Worm (Caenorhabditis elegans) whole organism, early embryonic: ENCODE results near the gene fbxa-27.

Source experiments
- B0310.2 ChIP-seq: sonication (generic microtip); optimal IDR thresholded peaks from 2 replicates; lab custom pipeline; 2016; ENCODE audit warnings: mild to moderate bottlenecking, missing genetic modification characterization, missing compliant biosample characterization
- F13C5.2 ChIP-seq: sonication (generic microtip); optimal IDR thresholded peaks from 2 replicates; lab custom pipeline; 2017; ENCODE audit warnings: mild to moderate bottlenecking, missing genetic modification characterization, inconsistent platforms, missing compliant biosample characterization
- aly-1 ChIP-seq: sonication (generic microtip); optimal IDR thresholded peaks from 2 replicates; lab custom pipeline; 2016; ENCODE audit warnings: missing genetic modification characterization, missing compliant biosample characterization
- ama-1 ChIP-seq: fragments of 150-350 bp; optimal IDR thresholded peaks from 2 replicates; lab custom pipeline; 2014
- ceh-13 ChIP-seq: fragments of 200-800 bp; sonication (Bioruptor generic); optimal IDR thresholded peaks from 2 replicates; lab custom pipeline; 2018; ENCODE audit warnings: mild to moderate bottlenecking, missing genetic modification characterization, missing compliant biosample characterization
- ceh-36 ChIP-seq: sonication (generic microtip); optimal IDR thresholded peaks from 2 replicates; lab custom pipeline; 2016; ENCODE audit warnings: missing genetic modification characterization, inconsistent platforms, missing compliant biosample characterization
- ets-7 ChIP-seq: sonication (generic microtip); optimal IDR thresholded peaks from 2 replicates; lab custom pipeline; 2016; ENCODE audit warnings: missing genotype, missing genetic modification characterization, missing compliant biosample characterization
- flt-1 ChIP-seq: fragments of 200-800 bp; sonication (Bioruptor generic); IDR thresholded peaks from 2 replicates; pipeline ENCODE4 v1.3.6; 2022; ENCODE audit warnings: missing genetic modification characterization, missing compliant biosample characterization
- hmbx-1 ChIP-seq: sonication (generic microtip); optimal IDR thresholded peaks from 2 replicates; lab custom pipeline; 2016; ENCODE audit warnings: mild to moderate bottlenecking, missing genetic modification characterization, missing compliant biosample characterization
- hmg-4 ChIP-seq: fragments of 200-800 bp; sonication (Bioruptor generic); optimal IDR thresholded peaks from 2 replicates; lab custom pipeline; 2018; ENCODE audit warnings: mild to moderate bottlenecking, missing genetic modification characterization, missing compliant biosample characterization
- hnd-1 ChIP-seq: sonication (generic microtip); optimal IDR thresholded peaks from 2 replicates; lab custom pipeline; 2016; ENCODE audit warnings: missing genetic modification characterization, missing compliant biosample characterization
- pes-1 ChIP-seq: fragments of 200-800 bp; sonication (Bioruptor generic); IDR thresholded peaks from 2 replicates; pipeline ENCODE4 v1.3.6; 2022; ENCODE audit warnings: missing genetic modification reagents, missing genetic modification characterization, missing compliant biosample characterization
- scrt-1 ChIP-seq: fragments of 200-800 bp; sonication (Bioruptor generic); IDR thresholded peaks from 2 replicates; pipeline ENCODE4 v1.3.6; 2022; ENCODE audit warnings: missing genetic modification characterization, missing compliant biosample characterization
- sea-1 ChIP-seq: fragments of 200-800 bp; sonication (Bioruptor generic); conservative IDR thresholded peaks from 2 replicates; pipeline ENCODE4 v1.3.6; 2022; ENCODE audit warnings: missing genetic modification characterization, missing compliant biosample characterization
- tbx-11 ChIP-seq: fragments of 200-800 bp; sonication (Bioruptor generic); IDR thresholded peaks from 2 replicates; pipeline ENCODE4 v1.3.6; 2022; ENCODE audit warnings: missing genetic modification characterization, missing compliant biosample characterization
- tbx-37 ChIP-seq: fragments of 200-800 bp; sonication (Bioruptor generic); conservative IDR thresholded peaks from 2 replicates; pipeline ENCODE4 v1.3.6; 2022; ENCODE audit warnings: missing genetic modification reagents, missing genetic modification characterization, missing compliant biosample characterization
- tra-4 ChIP-seq: sonication (generic microtip); optimal IDR thresholded peaks from 2 replicates; lab custom pipeline; 2017; ENCODE audit warnings: missing genetic modification characterization, missing compliant biosample characterization

The fbxa-27 gene

DNA sequence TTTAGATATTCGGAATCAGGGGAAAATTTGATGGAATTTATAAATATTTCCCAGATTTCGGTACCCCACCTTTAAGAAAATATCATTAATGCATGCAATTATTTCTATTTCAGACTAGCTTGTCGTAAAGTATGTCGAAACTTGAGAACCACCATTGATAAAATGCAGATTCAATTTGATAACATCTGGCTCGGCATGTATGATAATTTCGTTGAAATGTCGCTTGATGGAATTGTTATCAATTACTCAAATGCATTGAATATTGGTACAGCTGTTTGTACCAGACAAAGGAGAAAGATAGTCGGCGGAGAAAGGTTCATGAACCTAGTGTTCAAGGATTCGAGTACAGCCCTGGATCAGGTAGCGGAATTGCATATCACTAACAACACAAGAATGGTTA, 10.9 kb upstream of the fbxa-27 start, which contains the start of gene Y82E9BL.19:
TSS of gene Y82E9BL.19 (plus strand) at position 123 of the 400 bp plus-strand sequence.
- TF ChIP-seq ama-1 (lab: Kevin White, UChicago) (no peak), tra-4 (tag; lab: Kevin White, UChicago) (no peak), ceh-36 (no peak), ets-7 (tag; lab: Kevin White, UChicago) (no peak), aly-1 (tag; lab: Kevin White, UChicago) (no peak), flt-1 (GFP tag; lab: Robert Waterston, UW) (no peak), sea-1 (GFP tag; lab: Robert Waterston, UW) (no peak), F13C5.2 (tag; lab: Kevin White, UChicago) (no peak), ceh-13 (GFP tag; lab: Kevin White, UChicago) (no peak), tbx-11 (no peak), hmbx-1 (tag; lab: Kevin White, UChicago) (no peak), hnd-1 (no peak), hmg-4 (GFP tag; lab: Kevin White, UChicago) (no peak), tbx-37 (GFP tag; lab: Robert Waterston, UW) (no peak)

DNA sequence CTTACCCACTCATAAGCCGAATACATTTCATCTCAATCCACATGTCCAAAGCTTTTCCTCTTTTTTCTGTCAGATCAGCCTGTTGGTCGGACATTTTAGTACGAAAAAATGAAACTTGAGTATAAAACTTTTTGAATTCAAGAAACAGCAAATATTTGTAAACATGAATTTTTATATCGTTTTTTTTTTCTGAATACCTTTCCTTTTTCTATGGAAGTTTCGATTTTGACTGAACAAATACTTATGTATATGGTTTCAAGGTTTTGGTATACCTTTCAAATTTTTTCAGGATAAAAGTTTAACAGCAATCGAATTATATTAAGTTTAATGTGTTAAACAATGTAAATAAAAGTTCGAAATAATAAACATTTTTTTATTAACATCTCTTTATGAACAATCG, 2.5 kb upstream of the fbxa-27 start, which contains the start of gene fbxa-5:
TSS of gene fbxa-5 (minus strand) at position 101 of the 400 bp plus-strand sequence.
- TF ChIP-seq ceh-13 (GFP tag; lab: Kevin White, UChicago) (no peak), ama-1 (lab: Kevin White, UChicago) (no peak), hmg-4 (GFP tag; lab: Kevin White, UChicago) (no peak), sea-1 (GFP tag; lab: Robert Waterston, UW) (no peak), hnd-1 (no peak), F13C5.2 (tag; lab: Kevin White, UChicago) (no peak), aly-1 (tag; lab: Kevin White, UChicago) (no peak)

DNA sequence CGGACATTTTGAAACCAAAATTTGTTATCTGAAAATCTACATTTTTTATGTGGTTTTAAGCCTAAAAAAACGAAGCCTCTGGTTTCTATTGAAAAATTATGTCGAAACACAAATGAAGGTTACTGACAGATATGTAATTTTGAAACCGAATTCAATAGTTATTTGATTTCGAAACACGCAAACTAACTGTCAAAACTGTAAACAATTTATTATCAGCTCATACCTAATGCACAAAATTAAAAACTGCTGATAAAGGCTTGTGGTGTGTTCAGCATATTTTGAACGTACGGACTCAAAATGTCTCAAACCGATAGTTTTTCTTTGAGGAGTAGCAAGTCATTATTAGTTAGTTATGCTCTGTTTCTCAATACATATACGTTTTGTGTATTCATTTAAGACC, 281 bp upstream of the fbxa-27 start, which contains the start of gene fbxa-26:
TSS of gene fbxa-26 (minus strand) at position 35 of the 400 bp plus-strand sequence.
- no peak for TF ChIP-seq B0310.2 (tag; lab: Kevin White, UChicago)
- no peak for TF ChIP-seq sea-1 (GFP tag; lab: Robert Waterston, UW)
- TF ChIP-seq ceh-36: no peak
- TF ChIP-seq tbx-37 (GFP tag; lab: Robert Waterston, UW): no peak
- TF ChIP-seq ets-7 (tag; lab: Kevin White, UChicago): no peak
- no peak for TF ChIP-seq ceh-13 (GFP tag; lab: Kevin White, UChicago)
- no peak for TF ChIP-seq hmg-4 (GFP tag; lab: Kevin White, UChicago)
- no peak for TF ChIP-seq flt-1 (GFP tag; lab: Robert Waterston, UW)
- no peak for TF ChIP-seq pes-1 (GFP tag; lab: Robert Waterston, UW)
- TF ChIP-seq hnd-1: no peak
- TF ChIP-seq scrt-1: no peak
- no peak for TF ChIP-seq F13C5.2 (tag; lab: Kevin White, UChicago)
- no peak for TF ChIP-seq ama-1 (lab: Kevin White, UChicago)
- TF ChIP-seq tra-4 (tag; lab: Kevin White, UChicago): no peak

DNA sequence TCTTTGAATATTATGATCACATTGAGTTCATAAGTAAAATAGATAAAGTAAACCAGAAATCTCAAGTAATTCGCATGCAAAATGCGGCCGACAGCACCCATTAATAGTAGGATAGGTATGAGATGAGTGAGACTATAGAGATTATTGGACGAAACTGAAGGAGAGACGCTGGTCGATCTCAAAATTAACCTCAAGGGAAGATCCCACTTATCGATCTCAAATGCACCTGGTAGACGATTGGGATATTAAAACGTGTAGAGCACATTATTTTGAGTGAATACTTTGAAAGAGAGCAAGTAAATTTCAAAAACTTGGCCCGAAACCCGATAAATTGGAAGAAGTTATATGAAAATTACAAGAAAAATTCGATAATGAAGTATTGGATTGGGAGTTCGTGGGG, 2.9 kb downstream of the fbxa-27 start, which contains the start of gene Y82E9BL.6:
TSS of gene Y82E9BL.6 (minus strand) at position 101 of the 400 bp plus-strand sequence.
- TF ChIP-seq aly-1 (tag; lab: Kevin White, UChicago) (no peak), flt-1 (GFP tag; lab: Robert Waterston, UW) (no peak), ama-1 (lab: Kevin White, UChicago) (no peak), pes-1 (GFP tag; lab: Robert Waterston, UW) (no peak), ets-7 (tag; lab: Kevin White, UChicago) (no peak), F13C5.2 (tag; lab: Kevin White, UChicago) (no peak), tra-4 (tag; lab: Kevin White, UChicago) (no peak), hmg-4 (GFP tag; lab: Kevin White, UChicago) (no peak), ceh-13 (GFP tag; lab: Kevin White, UChicago) (no peak), sea-1 (GFP tag; lab: Robert Waterston, UW) (no peak), tbx-11 (no peak), B0310.2 (tag; lab: Kevin White, UChicago) (no peak), hnd-1 (no peak), hmbx-1 (tag; lab: Kevin White, UChicago) (no peak)

DNA sequence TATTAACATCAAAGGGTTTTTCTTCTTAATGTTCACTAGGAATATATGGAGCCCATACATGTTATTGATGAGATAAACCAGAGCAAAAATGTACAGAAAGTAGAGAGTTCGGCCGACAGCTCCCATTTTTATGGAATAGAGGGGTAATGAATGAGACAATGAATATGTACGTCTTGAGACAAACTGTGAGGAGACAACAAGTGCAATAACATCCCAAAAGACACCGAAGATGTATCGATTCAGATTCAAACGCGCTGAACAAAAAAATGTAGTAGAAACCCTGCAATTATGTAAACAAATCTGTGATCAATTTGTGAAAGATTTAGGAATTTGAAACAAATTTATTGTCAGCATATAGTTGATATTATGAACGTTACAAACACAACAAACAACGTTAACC, 4.2 kb downstream of the fbxa-27 start:
- no peak for TF ChIP-seq F13C5.2 (tag; lab: Kevin White, UChicago)
- no peak for TF ChIP-seq sea-1 (GFP tag; lab: Robert Waterston, UW)
- TF ChIP-seq flt-1 (GFP tag; lab: Robert Waterston, UW): no peak
- TF ChIP-seq hmbx-1 (tag; lab: Kevin White, UChicago): no peak
- TF ChIP-seq ama-1 (lab: Kevin White, UChicago): no peak
- no peak for TF ChIP-seq pes-1 (GFP tag; lab: Robert Waterston, UW)
- TF ChIP-seq tra-4 (tag; lab: Kevin White, UChicago): no peak
- TF ChIP-seq scrt-1: no peak
- no peak for TF ChIP-seq ceh-13 (GFP tag; lab: Kevin White, UChicago)
- TF ChIP-seq aly-1 (tag; lab: Kevin White, UChicago): no peak
- no peak for TF ChIP-seq tbx-11
- TF ChIP-seq ets-7 (tag; lab: Kevin White, UChicago): no peak
- no peak for TF ChIP-seq B0310.2 (tag; lab: Kevin White, UChicago)
- TF ChIP-seq hmg-4 (GFP tag; lab: Kevin White, UChicago): no peak
- no peak for TF ChIP-seq tbx-37 (GFP tag; lab: Robert Waterston, UW)

DNA sequence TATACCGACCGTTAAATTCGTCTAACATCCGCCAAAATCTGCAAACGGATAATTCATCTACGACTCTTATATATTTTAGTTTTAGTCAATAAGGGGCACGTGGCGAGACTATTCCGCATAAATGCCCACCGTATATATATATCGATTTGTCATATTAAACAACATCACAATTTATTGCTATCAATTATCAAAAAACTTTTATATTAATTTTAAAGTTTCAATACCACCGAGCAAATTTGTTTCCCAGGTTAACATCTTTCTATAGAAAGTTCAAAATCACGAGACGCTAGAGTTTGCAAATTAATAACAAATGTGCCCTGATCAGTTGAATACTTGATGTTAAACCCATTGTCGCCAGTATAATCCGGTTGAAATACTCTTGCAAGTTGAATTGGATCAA, 4.8 kb downstream of the fbxa-27 start, which contains the start of gene Y82E9BL.5:
TSS of gene Y82E9BL.5 (minus strand) at position 101 of the 400 bp plus-strand sequence.
- TF ChIP-seq hmbx-1 (tag; lab: Kevin White, UChicago): no peak
- no peak for TF ChIP-seq pes-1 (GFP tag; lab: Robert Waterston, UW)
- TF ChIP-seq ceh-36: no peak
- TF ChIP-seq F13C5.2 (tag; lab: Kevin White, UChicago): no peak
- TF ChIP-seq hnd-1: no peak
- TF ChIP-seq sea-1 (GFP tag; lab: Robert Waterston, UW): no peak
- no peak for TF ChIP-seq ama-1 (lab: Kevin White, UChicago)
- no peak for TF ChIP-seq ceh-13 (GFP tag; lab: Kevin White, UChicago)
- TF ChIP-seq flt-1 (GFP tag; lab: Robert Waterston, UW): no peak
- no peak for TF ChIP-seq hmg-4 (GFP tag; lab: Kevin White, UChicago)
- TF ChIP-seq ets-7 (tag; lab: Kevin White, UChicago): no peak
- TF ChIP-seq aly-1 (tag; lab: Kevin White, UChicago): no peak
- TF ChIP-seq tra-4 (tag; lab: Kevin White, UChicago): no peak
- TF ChIP-seq tbx-11: no peak
- TF ChIP-seq B0310.2 (tag; lab: Kevin White, UChicago): no peak
- no peak for TF ChIP-seq tbx-37 (GFP tag; lab: Robert Waterston, UW)
- TF ChIP-seq scrt-1: no peak
